Worm (Caenorhabditis elegans): ENCODE results near the gene F47B8.10.

DNA sequence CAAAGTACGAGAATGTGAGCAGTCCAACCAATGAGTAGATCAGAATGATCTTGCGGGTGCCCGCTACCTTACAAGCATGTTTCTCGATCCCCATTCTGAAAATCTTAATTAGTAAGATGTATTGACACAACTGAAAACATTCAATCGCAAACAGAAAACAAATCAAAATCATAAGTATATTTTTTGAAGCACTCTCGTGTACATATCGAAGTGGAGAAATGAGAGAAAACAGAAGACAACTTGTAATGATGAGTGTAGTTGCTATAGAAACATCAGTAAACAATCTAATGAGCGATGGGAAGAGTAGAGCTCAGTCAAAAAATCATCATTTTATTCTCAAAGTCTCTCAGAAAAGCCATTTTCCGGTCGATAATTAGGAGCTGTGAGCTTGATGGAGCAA is 29.1 kb upstream of the F47B8.10 start, which contains the start of gene F14D7.8:
- no peak for TF ChIP-seq nhr-76 (tag; optimal IDR thresholded peaks at IDR 0.05)
- no peak for TF ChIP-seq blmp-1 (tag; optimal IDR thresholded peaks at IDR 0.05)
- TF ChIP-seq unc-62 (GFP tag; optimal IDR thresholded peaks at IDR 0.05) = no peak
- no peak for TF ChIP-seq snpc-4 (tag; optimal IDR thresholded peaks at IDR 0.05)
